Fruit fly (Drosophila melanogaster) whole organism, embryonic: Measurements from ENCODE around the gene Nrx-IV.
A peak's percentile ranks its signal among the peaks of the same experiment; 100 is the strongest.

Source experiments
- Awh ChIP-seq: fragments of 200-800 bp; sonication (Bioruptor generic); IDR thresholded peaks from 2 replicates; pipeline ENCODE4, ENCODE4 v1.3.6; 2022; ENCODE audit warnings: missing biosample characterization, missing genetic modification characterization
- Bgb ChIP-seq: fragments of 200-800 bp; sonication (Bioruptor generic); IDR thresholded peaks from 2 replicates; pipeline ENCODE4 v1.3.6; 2022; ENCODE audit warnings: missing biosample characterization, missing genetic modification characterization; ENCODE audit not compliant: partially characterized antibody
- BtbVII ChIP-seq: fragments of 200-800 bp; sonication (Bioruptor generic); optimal IDR thresholded peaks from 3 replicates; lab custom pipeline; 2017; ENCODE audit warnings: missing biosample characterization, mild to moderate bottlenecking, missing genetic modification characterization
- CG11398 ChIP-seq: fragments of 200-800 bp; sonication (Bioruptor generic); optimal IDR thresholded peaks from 2 replicates; lab custom pipeline; 2016; ENCODE audit warnings: missing biosample characterization, missing genetic modification characterization
- CG13123 ChIP-seq: fragments of 200-800 bp; sonication (Bioruptor generic); optimal IDR thresholded peaks from 2 replicates; lab custom pipeline; 2016; ENCODE audit warnings: missing biosample characterization, missing genetic modification characterization
- CG13894 ChIP-seq: fragments of 200-800 bp; sonication (Bioruptor generic); optimal IDR thresholded peaks from 3 replicates; lab custom pipeline; 2018; ENCODE audit warnings: missing biosample characterization, mild to moderate bottlenecking, missing genetic modification characterization, moderate library complexity
- CG1602 ChIP-seq: fragments of 200-800 bp; sonication (Bioruptor generic); optimal IDR thresholded peaks from 3 replicates; lab custom pipeline; 2016; ENCODE audit warnings: missing biosample characterization, missing genetic modification characterization
- CG17612 ChIP-seq: fragments of 200-800 bp; sonication (Bioruptor generic); IDR thresholded peaks from 2 replicates; pipeline ENCODE4 v1.3.6; 2022; ENCODE audit warnings: missing biosample characterization, missing genetic modification characterization
- CG2712 ChIP-seq: fragments of 200-800 bp; optimal IDR thresholded peaks from 3 replicates; lab custom pipeline; 2019; ENCODE audit warnings: missing biosample characterization, mild to moderate bottlenecking, missing genetic modification characterization, moderate library complexity
- CG30403 ChIP-seq: fragments of 200-800 bp; sonication (Bioruptor generic); optimal IDR thresholded peaks from 3 replicates; lab custom pipeline; 2016; ENCODE audit warnings: missing biosample characterization, missing genetic modification characterization
- CG4617 ChIP-seq: fragments of 200-800 bp; sonication (Bioruptor generic); optimal IDR thresholded peaks from 3 replicates; lab custom pipeline; 2016; ENCODE audit warnings: missing biosample characterization, missing genetic modification characterization, borderline replicate concordance
- CG6689 ChIP-seq: fragments of 200-800 bp; sonication (Bioruptor generic); IDR thresholded peaks from 2 replicates; pipeline ENCODE4 v1.3.6; 2022; ENCODE audit warnings: missing biosample characterization, missing genetic modification characterization
- CG8765 ChIP-seq: fragments of 200-800 bp; sonication (Bioruptor generic); IDR thresholded peaks from 2 replicates; pipeline ENCODE4 v1.3.6; 2022; ENCODE audit warnings: missing biosample characterization, missing genetic modification characterization
- CG9797 ChIP-seq: fragments of 200-800 bp; sonication (Bioruptor generic); optimal IDR thresholded peaks from 3 replicates; lab custom pipeline; 2018; ENCODE audit warnings: missing biosample characterization, mild to moderate bottlenecking, missing genetic modification characterization
- CTCF ChIP-seq: fragments of 200-800 bp; sonication (Bioruptor generic); optimal IDR thresholded peaks from 2 replicates; lab custom pipeline; 2017; ENCODE audit warnings: missing biosample characterization, mild to moderate bottlenecking, missing genetic modification characterization, moderate library complexity
- CkIIα-i1 ChIP-seq: fragments of 200-800 bp; sonication (Bioruptor generic); IDR thresholded peaks from 2 replicates; pipeline ENCODE4 v1.3.6; 2022; ENCODE audit warnings: missing biosample characterization, missing genetic modification characterization
- CrebB ChIP-seq: fragments of 200-800 bp; sonication (Bioruptor generic); optimal IDR thresholded peaks from 3 replicates; lab custom pipeline; 2018; ENCODE audit warnings: missing biosample characterization, mild to moderate bottlenecking, missing genetic modification characterization
- Dfd ChIP-seq, 2 experiments: fragments of >200 bp; optimal IDR thresholded peaks; 2 replicates each; lab custom pipeline; 2017; ENCODE audit warnings: missing biosample characterization in 2 of 2, missing genetic modification characterization in 2 of 2
- Dip3 ChIP-seq: fragments of 200-800 bp; sonication (Bioruptor generic); optimal IDR thresholded peaks from 3 replicates; lab custom pipeline; 2016; ENCODE audit warnings: missing biosample characterization, missing genetic modification characterization
- H2.0 ChIP-seq: fragments of 200-800 bp; sonication (Bioruptor generic); IDR thresholded peaks from 2 replicates; pipeline ENCODE4 v1.3.6; 2022; ENCODE audit warnings: missing biosample characterization, missing genetic modification characterization
- Hey ChIP-seq: fragments of 200-800 bp; sonication (Bioruptor generic); optimal IDR thresholded peaks from 3 replicates; lab custom pipeline; 2018; ENCODE audit warnings: missing biosample characterization, mild to moderate bottlenecking, missing genetic modification characterization
- HmgD ChIP-seq: fragments of 200-800 bp; sonication (Bioruptor generic); optimal IDR thresholded peaks from 3 replicates; lab custom pipeline; 2016; ENCODE audit warnings: missing biosample characterization, missing genetic modification characterization
- Hr51 ChIP-seq, 2 experiments: fragments of 200-800 bp; sonication (Bioruptor generic); optimal IDR thresholded peaks; 2 replicates in 1 of 2; 3 replicates in 1 of 2; lab custom pipeline; 2016 to 2018; ENCODE audit warnings: missing biosample characterization in 2 of 2, missing genetic modification characterization in 2 of 2, mild to moderate bottlenecking in 1 of 2, moderate library complexity in 1 of 2
- Hsf ChIP-seq: fragments of 200-800 bp; sonication (Bioruptor generic); optimal IDR thresholded peaks from 3 replicates; lab custom pipeline; 2016; ENCODE audit warnings: missing biosample characterization, missing genetic modification characterization
- Jarid2 ChIP-seq: fragments of 200-800 bp; sonication (Bioruptor generic); optimal IDR thresholded peaks from 3 replicates; lab custom pipeline; 2017; ENCODE audit warnings: mild to moderate bottlenecking, missing biosample characterization, missing genetic modification reagents, missing genetic modification characterization
- Kr ChIP-seq: fragments of 200-800 bp; sonication (Bioruptor generic); optimal IDR thresholded peaks from 2 replicates; lab custom pipeline; 2017; ENCODE audit warnings: missing biosample characterization, mild to moderate bottlenecking, missing genetic modification characterization
- MBD-R2 ChIP-seq: fragments of 200-800 bp; sonication (Bioruptor generic); IDR thresholded peaks from 2 replicates; pipeline ENCODE4 v1.3.6; 2022; ENCODE audit warnings: missing biosample characterization, missing genetic modification characterization
- Oli ChIP-seq: fragments of 200-800 bp; sonication (Bioruptor generic); optimal IDR thresholded peaks from 2 replicates; lab custom pipeline; 2018; ENCODE audit warnings: missing biosample characterization, mild to moderate bottlenecking, missing genetic modification characterization, moderate library complexity
- Optix ChIP-seq: fragments of 200-800 bp; sonication (Bioruptor generic); IDR thresholded peaks from 3 replicates; pipeline ENCODE4 v1.3.6; 2022; ENCODE audit warnings: missing biosample characterization, missing genetic modification characterization
- Spps ChIP-seq: fragments of 200-800 bp; sonication (Bioruptor generic); optimal IDR thresholded peaks from 2 replicates; lab custom pipeline; 2018; ENCODE audit warnings: missing biosample characterization, mild to moderate bottlenecking, missing genetic modification characterization
- Stat92E ChIP-seq, 3 experiments: fragments of >200 bp in 2 of 3; fragments of 200-800 bp in 1 of 3; sonication (Bioruptor generic) in 1 of 3; optimal IDR thresholded peaks; 2 replicates each; lab custom pipeline; 2017 to 2019; ENCODE audit warnings: missing biosample characterization in 3 of 3, missing genetic modification characterization in 3 of 3, mild to moderate bottlenecking in 1 of 3, moderate library complexity in 1 of 3
- Tbp ChIP-seq: fragments of >200 bp; optimal IDR thresholded peaks from 2 replicates; lab custom pipeline; 2018; ENCODE audit warnings: missing biosample characterization, missing genetic modification characterization
- ap ChIP-seq: fragments of 200-800 bp; sonication (Bioruptor generic); IDR thresholded peaks from 2 replicates; pipeline ENCODE4 v1.3.6; 2022; ENCODE audit warnings: missing biosample characterization, missing genetic modification characterization
- cato ChIP-seq: fragments of 200-800 bp; sonication (Bioruptor generic); optimal IDR thresholded peaks from 2 replicates; lab custom pipeline; 2016; ENCODE audit warnings: missing biosample characterization, missing genetic modification characterization, borderline replicate concordance
- dan ChIP-seq: fragments of 200-800 bp; sonication (Bioruptor generic); IDR thresholded peaks from 2 replicates; pipeline ENCODE4 v1.3.6; 2022; ENCODE audit warnings: missing biosample characterization, missing genetic modification characterization
- disco-r ChIP-seq: fragments of 200-800 bp; sonication (Bioruptor generic); optimal IDR thresholded peaks from 2 replicates; lab custom pipeline; 2016; ENCODE audit warnings: missing biosample characterization, missing genetic modification characterization
- esg ChIP-seq: fragments of 200-800 bp; sonication (Bioruptor generic); conservative IDR thresholded peaks from 2 replicates; pipeline ENCODE4 v1.3.6; 2022; ENCODE audit warnings: missing biosample characterization, missing genetic modification characterization
- gsb ChIP-seq: fragments of 200-800 bp; sonication (Bioruptor generic); IDR thresholded peaks from 2 replicates; pipeline ENCODE4 v1.3.6; 2022; ENCODE audit warnings: missing biosample characterization, missing genetic modification characterization
- knrl ChIP-seq: fragments of 200-800 bp; sonication (Bioruptor generic); IDR thresholded peaks from 3 replicates; pipeline ENCODE4 v1.3.6; 2022; ENCODE audit warnings: missing biosample characterization, missing genetic modification characterization; ENCODE audit not compliant: partially characterized antibody
- lilli ChIP-seq: fragments of 200-800 bp; sonication (Bioruptor generic); optimal IDR thresholded peaks from 3 replicates; lab custom pipeline; 2016; ENCODE audit warnings: missing biosample characterization, missing genetic modification characterization
- luna ChIP-seq: fragments of 200-800 bp; sonication (Bioruptor generic); optimal IDR thresholded peaks from 2 replicates; lab custom pipeline; 2016; ENCODE audit warnings: missing biosample characterization, missing genetic modification characterization
- org-1 ChIP-seq: fragments of 200-800 bp; sonication (Bioruptor generic); optimal IDR thresholded peaks from 2 replicates; lab custom pipeline; 2017; ENCODE audit warnings: missing biosample characterization, missing genetic modification characterization
- prd ChIP-seq, 3 experiments: fragments of >200 bp in 2 of 3; fragments of 200-800 bp in 1 of 3; sonication (Bioruptor generic) in 1 of 3; optimal IDR thresholded peaks in 2 of 3; IDR thresholded peaks in 1 of 3; 2 replicates in 2 of 3; 3 replicates in 1 of 3; pipeline versions ENCODE4 v1.3.6 to Lab custom; 2017 to 2022; ENCODE audit warnings: missing biosample characterization in 1 of 3, missing genetic modification characterization in 1 of 3
- sna ChIP-seq: fragments of 200-800 bp; sonication (Bioruptor generic); IDR thresholded peaks from 2 replicates; pipeline ENCODE4 v1.3.6; 2022; ENCODE audit warnings: missing biosample characterization, missing genetic modification characterization; ENCODE audit not compliant: partially characterized antibody
- so ChIP-seq: fragments of 200-800 bp; sonication (Bioruptor generic); IDR thresholded peaks from 3 replicates; pipeline ENCODE4 v1.3.6; 2022; ENCODE audit warnings: missing biosample characterization, missing genetic modification characterization
- stc ChIP-seq: fragments of 200-800 bp; sonication (Bioruptor generic); IDR thresholded peaks from 2 replicates; pipeline ENCODE4 v1.3.6; 2022; ENCODE audit warnings: missing biosample characterization, missing genetic modification characterization
- toy ChIP-seq: fragments of 200-800 bp; sonication (Bioruptor generic); IDR thresholded peaks from 2 replicates; pipeline ENCODE4 v1.3.6; 2022; ENCODE audit warnings: missing biosample characterization, missing genetic modification characterization
- vnd ChIP-seq: fragments of 200-800 bp; sonication (Bioruptor generic); IDR thresholded peaks from 3 replicates; pipeline ENCODE4 v1.3.6; 2022; ENCODE audit warnings: missing biosample characterization, missing genetic modification characterization; ENCODE audit not compliant: partially characterized antibody
- zfh2 ChIP-seq: fragments of 200-800 bp; sonication (Bioruptor generic); optimal IDR thresholded peaks from 2 replicates; lab custom pipeline; 2016; ENCODE audit warnings: missing biosample characterization, missing genetic modification characterization

The Nrx-IV gene

dm6 chr3L:12138113-12138899, 8.0 kb upstream of the Nrx-IV start, which contains the start of the genes ND-SGDH and RhoGAP68F (continued):
- TF ChIP-seq dan (GFP tag; lab: Robert Waterston, UW) (no peak), esg (GFP tag; lab: Robert Waterston, UW) (peak; percentile 68), stc (GFP tag; lab: Robert Waterston, UW) (no peak), gsb (GFP tag; lab: Robert Waterston, UW) (peak; percentile 55; the same call in 1 of the 2 replicates), CG9797 (peak; percentile 76), Hsf (peak; percentile 80), Dip3 (GFP tag; lab: Kevin White, UChicago) (peak; percentile 82), Awh (GFP tag; lab: Robert Waterston, UW) (no peak), BtbVII (peak; percentile 41), so (GFP tag; lab: Robert Waterston, UW) (peak; percentile 50; the same call in 1 of the 3 replicates), MBD-R2 (GFP tag; lab: Robert Waterston, UW) (peak; percentile 55), CG6689 (GFP tag; lab: Robert Waterston, UW) (peak; percentile 67), Stat92E (GFP tag; optimal IDR thresholded peaks at IDR 0.05; lab: Kevin White, UChicago) (peak in 1 of 3 experiments; percentile 1), HmgD (no peak), zfh2 (peak; percentile 86), prd (optimal IDR thresholded peaks at IDR 0.05; lab: Kevin White, UChicago) (no peak), prd (GFP tag; IDR thresholded peaks at IDR 0.05; lab: Robert Waterston, UW) (peak; percentile 80; the same call in 2 of the 3 replicates), vnd (GFP tag; lab: Robert Waterston, UW) (peak; percentile 99), CG4617 (GFP tag; lab: Kevin White, UChicago) (peak; percentile 28), CG11398 (GFP tag; lab: Kevin White, UChicago) (peak; percentile 42), ap (GFP tag; lab: Robert Waterston, UW) (no peak), CG8765 (no peak), CrebB (tag; lab: Kevin White, UChicago) (no peak), disco-r (GFP tag; lab: Kevin White, UChicago) (peak; percentile 24), CG13894 (peak; percentile 65), Optix (GFP tag; lab: Robert Waterston, UW) (no peak), CG13123 (GFP tag; lab: Kevin White, UChicago) (peak; percentile 62), Kr (GFP tag; lab: Kevin White, UChicago) (no peak), H2.0 (GFP tag; lab: Robert Waterston, UW) (peak; percentile 46; the same call in 1 of the 2 replicates), CG2712 (tag; lab: Kevin White, UChicago) (peak; percentile 84), Spps (tag; lab: Kevin White, UChicago) (peak; percentile 2), sna (GFP tag; lab: Robert Waterston, UW) (peak; percentile 95), CG30403 (GFP tag; lab: Kevin White, UChicago) (peak; percentile 90), Hey (tag; lab: Kevin White, UChicago) (no peak), Tbp (GFP tag; lab: Kevin White, UChicago) (no peak), luna (GFP tag; lab: Kevin White, UChicago) (peak; percentile 25), toy (GFP tag; lab: Robert Waterston, UW) (peak; percentile 42; the same call in 1 of the 2 replicates), knrl (peak; percentile 99), CG1602 (GFP tag; lab: Kevin White, UChicago) (peak; percentile 67), Hr51 (GFP tag; optimal IDR thresholded peaks at IDR 0.05; lab: Kevin White, UChicago) (peak; percentile 71 to 76), CkIIα-i1 (GFP tag; lab: Robert Waterston, UW) (no peak), Oli (peak; percentile 55), Dfd (GFP tag; optimal IDR thresholded peaks at IDR 0.05; lab: Kevin White, UChicago) (no peak), CTCF (GFP tag; lab: Kevin White, UChicago) (no peak), lilli (GFP tag; lab: Kevin White, UChicago) (peak; percentile 87), CG17612 (GFP tag; lab: Robert Waterston, UW) (no peak), Jarid2 (GFP tag; lab: Kevin White, UChicago) (no peak), org-1 (no peak), Bgb (peak; percentile 90), cato (GFP tag; lab: Kevin White, UChicago) (peak; percentile 70)
